In the genomic region with DNA sequence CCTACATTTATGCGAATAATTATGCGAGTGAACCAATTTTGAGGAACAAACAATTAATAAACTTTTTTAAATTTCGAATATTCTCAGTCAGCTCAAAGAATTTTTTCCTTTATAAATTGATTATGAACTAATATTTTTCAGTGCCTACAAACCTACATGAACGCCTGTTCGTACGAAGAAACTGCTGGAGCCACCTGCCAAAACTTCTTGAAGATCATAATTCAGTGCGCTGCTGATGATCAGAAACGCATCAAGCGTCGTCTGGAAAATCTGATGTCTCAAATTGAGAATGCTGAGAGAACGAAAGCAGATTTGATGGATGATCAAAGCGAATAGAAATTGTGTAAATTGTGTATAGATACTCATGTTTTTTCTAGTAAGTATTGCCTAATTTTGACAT, we compare ENCODE assay signal across 2 worm cellular contexts.
A peak's percentile ranks its signal among the peaks of the same experiment; 100 is the strongest.
TF ChIP-seq lines count a peak whose summit lies in the region.

No protein-coding gene starts in this region.

TF ChIP-seq in whole organism, L3 larva, 47 proteins besides CTCF, POLR2A, EP300 and RAD21:
- TF ChIP-seq mml-1 (tag; optimal IDR thresholded peaks at IDR 0.05; lab: Kevin White, UChicago) (no peak), nhr-43 (tag; optimal IDR thresholded peaks at IDR 0.05; lab: Kevin White, UChicago; ENCODE audit: poor library complexity, severe bottlenecking) (peak; percentile 8), ama-1 (optimal IDR thresholded peaks at IDR 0.05; lab: Kevin White, UChicago) (peak; percentile 76)

TF ChIP-seq in whole organism, L4 larva, 104 proteins besides CTCF, POLR2A, EP300 and RAD21:
- TF ChIP-seq ctbp-1 (GFP tag; IDR thresholded peaks at IDR 0.05; lab: Robert Waterston, UW) (no peak), F10B5.3 (tag; optimal IDR thresholded peaks at IDR 0.05; lab: Kevin White, UChicago) (no peak), spr-1 (tag; optimal IDR thresholded peaks at IDR 0.05; lab: Kevin White, UChicago) (no peak), ces-1 (GFP tag; optimal IDR thresholded peaks at IDR 0.05; lab: Kevin White, UChicago) (no peak), nhr-237 (tag; optimal IDR thresholded peaks at IDR 0.05; lab: Kevin White, UChicago) (no peak), Y48G9A.11 (GFP tag; IDR thresholded peaks at IDR 0.05; lab: Robert Waterston, UW) (no peak), ceh-44 (GFP tag; IDR thresholded peaks at IDR 0.05; lab: Robert Waterston, UW) (no peak), lin-15B (tag; optimal IDR thresholded peaks at IDR 0.05; lab: Kevin White, UChicago) (no peak), vab-7 (GFP tag; IDR thresholded peaks at IDR 0.05; lab: Robert Waterston, UW) (peak; percentile 18; the same call in 1 of the 2 replicates), lim-7 (GFP tag; IDR thresholded peaks at IDR 0.05; lab: Robert Waterston, UW) (peak; percentile 35; the same call in 1 of the 2 replicates), daf-19 (GFP tag; conservative IDR thresholded peaks at IDR 0.05; lab: Robert Waterston, UW) (no peak), nhr-11 (tag; optimal IDR thresholded peaks at IDR 0.05; lab: Kevin White, UChicago) (no peak), F37D6.2 (tag; optimal IDR thresholded peaks at IDR 0.05; lab: Kevin White, UChicago) (no peak), dmd-8 (GFP tag; IDR thresholded peaks at IDR 0.05; lab: Robert Waterston, UW) (0 out of 2 replicates have a peak, but pooled peaks have one; percentile 57), nhr-76 (tag; optimal IDR thresholded peaks at IDR 0.05; lab: Kevin White, UChicago) (no peak), madf-5 (GFP tag; IDR thresholded peaks at IDR 0.05; lab: Robert Waterston, UW) (0 out of 4 replicates have a peak, but pooled peaks of 1 of the 2 experiments have one; percentile 37), unc-62 (GFP tag; optimal IDR thresholded peaks at IDR 0.05 in 1 of 2; lab: Kevin White, UChicago) (peak in 1 of 2 experiments; percentile 12), unc-62 (tag; optimal IDR thresholded peaks at IDR 0.05; lab: Kevin White, UChicago) (no peak), zag-1 (tag; optimal IDR thresholded peaks at IDR 0.05; lab: Kevin White, UChicago) (no peak), zfp-3 (GFP tag; conservative IDR thresholded peaks at IDR 0.05; lab: Robert Waterston, UW) (no peak)
TF ChIP-seq in whole organism, L4 larva: peak in this region for 5.

Comparison
In these comparisons a context has a peak if more than half of its experiments do, and no peak if none do; other contexts are left out.
1. Of the 28 proteins assayed by ChIP-seq in both whole organism, L4 larva and whole organism, L3 larva: peak only in whole organism, L4 larva: none; only in whole organism, L3 larva: ama-1; in both: none; in neither: 26; mixed calls (peak in some experiments, not most) for 1.